Worm (Caenorhabditis elegans) whole organism, young adult: ENCODE results near the gene tsp-8.

ENCODE experiments used
- B0019.2 ChIP-seq: fragments of 200-800 bp; sonication (Bioruptor generic); conservative IDR thresholded peaks from 2 replicates; pipeline ENCODE4 v1.3.6; 2022; ENCODE audit warnings: missing genetic modification reagents, missing genetic modification characterization, missing compliant biosample characterization
- chd-7 ChIP-seq: sonication (generic microtip); optimal IDR thresholded peaks from 2 replicates; lab custom pipeline; 2016; ENCODE audit warnings: mild to moderate bottlenecking, missing genetic modification characterization, moderate library complexity, missing compliant biosample characterization
- fkh-3 ChIP-seq: sonication (generic microtip); optimal IDR thresholded peaks from 2 replicates; lab custom pipeline; 2016; ENCODE audit warnings: mild to moderate bottlenecking, missing genetic modification characterization, missing compliant biosample characterization
- mxl-1 ChIP-seq: sonication (generic microtip); optimal IDR thresholded peaks from 2 replicates; lab custom pipeline; 2016; ENCODE audit warnings: missing genetic modification characterization, missing compliant biosample characterization
- nfyb-1 ChIP-seq: fragments of 200-800 bp; sonication (Bioruptor generic); IDR thresholded peaks from 2 replicates; pipeline ENCODE4 v1.3.6; 2022; ENCODE audit warnings: missing genetic modification reagents, missing genetic modification characterization, missing compliant biosample characterization
- sdz-38 ChIP-seq: sonication (generic microtip); optimal IDR thresholded peaks from 2 replicates; lab custom pipeline; 2016; ENCODE audit warnings: missing genotype, missing genetic modification characterization, missing compliant biosample characterization
- snpc-3.4 ChIP-seq: sonication (generic microtip); optimal IDR thresholded peaks from 2 replicates; lab custom pipeline; 2017; ENCODE audit warnings: missing genetic modification characterization, mild to moderate bottlenecking, missing compliant biosample characterization, antibody characterized with exemption, moderate library complexity, missing genotype, missing genetic modification reagents
- snpc-4 ChIP-seq, 5 experiments: fragments of 150-350 bp in 1 of 5; sonication (generic microtip) in 4 of 5; optimal IDR thresholded peaks; 2 replicates each; lab custom pipeline; 2014 to 2018; ENCODE audit warnings: missing genetic modification characterization in 5 of 5, missing biosample characterization in 3 of 5, antibody characterized with exemption in 2 of 5, mild to moderate bottlenecking in 2 of 5, missing compliant biosample characterization in 2 of 5, missing genotype in 2 of 5, moderate library complexity in 2 of 5, missing genetic modification reagents in 1 of 5
- ztf-6 ChIP-seq: fragments of 200-800 bp; sonication (Bioruptor generic); IDR thresholded peaks from 2 replicates; pipeline ENCODE4 v1.3.6; 2022; ENCODE audit warnings: missing genetic modification reagents, missing genetic modification characterization, missing compliant biosample characterization

DNA sequence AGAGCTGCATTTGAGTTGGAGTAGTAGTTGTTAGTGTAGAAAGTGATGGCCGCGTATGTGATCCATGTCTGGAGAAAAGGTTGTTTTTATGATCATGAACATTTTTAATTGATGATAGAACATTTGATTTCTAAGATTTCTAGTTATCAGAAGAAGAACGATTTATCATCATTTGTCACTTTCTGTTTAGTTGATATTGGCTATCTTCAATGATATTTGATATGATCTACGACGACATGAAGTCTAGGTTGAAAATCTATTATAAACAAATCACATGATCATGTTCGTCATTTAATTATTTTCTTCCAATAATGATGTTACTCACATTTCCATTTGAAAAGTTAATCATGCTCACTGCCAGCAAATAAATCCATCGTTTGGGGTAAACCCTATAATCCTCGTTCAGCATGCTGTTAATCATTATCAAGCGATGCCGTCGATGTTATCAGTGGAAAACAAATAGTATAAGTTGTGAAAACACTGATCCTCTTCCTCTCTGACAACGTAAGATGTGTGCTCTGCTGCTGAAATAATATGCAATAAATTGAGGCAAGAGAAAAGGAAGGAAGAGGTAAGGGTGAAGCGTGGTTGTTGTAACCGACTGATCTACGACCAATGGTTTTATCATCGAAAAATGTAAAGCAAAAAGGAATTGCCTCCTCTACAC lies 7.8 kb upstream of the tsp-8 start:
- no peak for TF ChIP-seq fkh-3 (tag; lab: Kevin White, UChicago)
- no peak for TF ChIP-seq mxl-1 (tag; lab: Kevin White, UChicago)
- TF ChIP-seq snpc-3.4 (tag; lab: Kevin White, UChicago) = no peak
- no peak for TF ChIP-seq chd-7 (tag; lab: Kevin White, UChicago)
- no peak for TF ChIP-seq B0019.2 (GFP tag; lab: Robert Waterston, UW)
- TF ChIP-seq sdz-38 (tag; lab: Kevin White, UChicago) = no peak
- TF ChIP-seq snpc-4 (GFP tag; optimal IDR thresholded peaks at IDR 0.05; lab: Kevin White, UChicago) = no peak
- no peak for TF ChIP-seq snpc-4 (tag; optimal IDR thresholded peaks at IDR 0.05; lab: Kevin White, UChicago)
- no peak for TF ChIP-seq nfyb-1
- no peak for TF ChIP-seq ztf-6
